Worm (Caenorhabditis elegans): Measurements from ENCODE around the gene lea-1.

lea-1 gene

ce11 chrV:10023062-10023536 lies 11.4 kb downstream of the lea-1 start:
- no peak for TF ChIP-seq lsy-2 (tag; optimal IDR thresholded peaks at IDR 0.05)
- no peak for TF ChIP-seq zfp-2 (tag; optimal IDR thresholded peaks at IDR 0.05)
- no peak for TF ChIP-seq mep-1 (tag; optimal IDR thresholded peaks at IDR 0.05)
- TF ChIP-seq ceh-32 (tag; optimal IDR thresholded peaks at IDR 0.05; ENCODE audit: poor library complexity): no peak
- TF ChIP-seq ztf-11 (tag; optimal IDR thresholded peaks at IDR 0.05): no peak
- no peak for TF ChIP-seq egl-43 (GFP tag; IDR thresholded peaks at IDR 0.05)
- no peak for TF ChIP-seq R02D3.7 (tag; optimal IDR thresholded peaks at IDR 0.05)
- TF ChIP-seq nhr-102 (tag; optimal IDR thresholded peaks at IDR 0.05): no peak
- no peak for TF ChIP-seq F26F4.8 (GFP tag; conservative IDR thresholded peaks at IDR 0.05)
- no peak for TF ChIP-seq ama-1 (optimal IDR thresholded peaks at IDR 0.05)
- TF ChIP-seq Y105C5A.15 (GFP tag; IDR thresholded peaks at IDR 0.05): no peak
- TF ChIP-seq unc-130 (GFP tag; optimal IDR thresholded peaks at IDR 0.05): peak; percentile 81
- TF ChIP-seq nhr-41 (GFP tag; IDR thresholded peaks at IDR 0.05): no peak
- TF ChIP-seq madf-9 (GFP tag; conservative IDR thresholded peaks at IDR 0.05): no peak
- TF ChIP-seq pqm-1 (tag; optimal IDR thresholded peaks at IDR 0.05): no peak
- TF ChIP-seq ceh-28 (tag; optimal IDR thresholded peaks at IDR 0.05): no peak
- no peak for TF ChIP-seq zfp-3 (GFP tag; conservative IDR thresholded peaks at IDR 0.05)
- TF ChIP-seq mxl-2 (GFP tag; conservative IDR thresholded peaks at IDR 0.05): no peak
- TF ChIP-seq aha-1 (tag): no peak
- TF ChIP-seq unc-39 (tag; optimal IDR thresholded peaks at IDR 0.05): no peak
- no peak; the same call in 1 of the 2 replicates for TF ChIP-seq Y48G9A.11 (GFP tag; IDR thresholded peaks at IDR 0.05)
- no peak for TF ChIP-seq nhr-77 (tag; optimal IDR thresholded peaks at IDR 0.05)
- no peak for TF ChIP-seq dve-1 (tag; optimal IDR thresholded peaks at IDR 0.05; ENCODE audit: insufficient read depth)
- TF ChIP-seq dmd-9 (GFP tag; IDR thresholded peaks at IDR 0.05): no peak
- no peak for TF ChIP-seq ZK546.5 (tag; optimal IDR thresholded peaks at IDR 0.05)
- no peak for TF ChIP-seq lin-39 (tag; optimal IDR thresholded peaks at IDR 0.05)
- TF ChIP-seq F49E8.2 (tag; optimal IDR thresholded peaks at IDR 0.05; ENCODE audit: borderline replicate concordance): peak; percentile 52
- TF ChIP-seq madf-5 (GFP tag; IDR thresholded peaks at IDR 0.05): no peak
- TF ChIP-seq hmg-1.1 (GFP tag; IDR thresholded peaks at IDR 0.05): no peak
- TF ChIP-seq zip-11 (GFP tag; IDR thresholded peaks at IDR 0.05): no peak
- TF ChIP-seq unc-62 (GFP tag; optimal IDR thresholded peaks at IDR 0.05 in 1 of 2): no peak
- no peak for TF ChIP-seq unc-62 (tag; optimal IDR thresholded peaks at IDR 0.05)
- no peak for TF ChIP-seq F10B5.3 (tag; optimal IDR thresholded peaks at IDR 0.05)
- TF ChIP-seq pha-4 (GFP tag; IDR thresholded peaks at IDR 0.05): peak; percentile 45; the same call in 1 of the 2 replicates
- TF ChIP-seq pha-4 (tag; optimal IDR thresholded peaks at IDR 0.05): no peak
- no peak for TF ChIP-seq saeg-2 (GFP tag; IDR thresholded peaks at IDR 0.05)
- no peak for TF ChIP-seq tra-1 (GFP tag; IDR thresholded peaks at IDR 0.05)
- TF ChIP-seq dmd-8 (GFP tag; IDR thresholded peaks at IDR 0.05): no peak
- peak; percentile 2 for TF ChIP-seq gei-8 (GFP tag; optimal IDR thresholded peaks at IDR 0.05)
- TF ChIP-seq zag-1 (tag; optimal IDR thresholded peaks at IDR 0.05): no peak
- no peak for TF ChIP-seq snpc-4 (tag; optimal IDR thresholded peaks at IDR 0.05)
- TF ChIP-seq hif-1 (tag; optimal IDR thresholded peaks at IDR 0.05): no peak
- TF ChIP-seq tag-97 (GFP tag; IDR thresholded peaks at IDR 0.05): no peak
- no peak for TF ChIP-seq nhr-237 (tag; optimal IDR thresholded peaks at IDR 0.05)
- no peak for TF ChIP-seq ces-1 (GFP tag; optimal IDR thresholded peaks at IDR 0.05)
- TF ChIP-seq fkh-10 (GFP tag; optimal IDR thresholded peaks at IDR 0.05): no peak
- TF ChIP-seq daf-16 (GFP tag; optimal IDR thresholded peaks at IDR 0.05): no peak
- no peak for TF ChIP-seq daf-16 (tag; optimal IDR thresholded peaks at IDR 0.05)
- no peak for TF ChIP-seq ceh-62 (tag; optimal IDR thresholded peaks at IDR 0.05)
- TF ChIP-seq D1046.2 (GFP tag; IDR thresholded peaks at IDR 0.05): no peak
- TF ChIP-seq lir-3 (tag; optimal IDR thresholded peaks at IDR 0.05): no peak
- no peak for TF ChIP-seq daf-12 (tag; optimal IDR thresholded peaks at IDR 0.05)
- no peak for TF ChIP-seq Y75B8A.6 (GFP tag; IDR thresholded peaks at IDR 0.05)
- peak; percentile 46 for TF ChIP-seq lin-38 (GFP tag; IDR thresholded peaks at IDR 0.05)

Measured in whole organism, L4 larva.